Fruit fly (Drosophila melanogaster): ENCODE results near the gene Axn.

- TF ChIP-seq OdsH (GFP tag; optimal IDR thresholded peaks at IDR 0.05) (no peak), ey (GFP tag; optimal IDR thresholded peaks at IDR 0.05) (no peak), psq (GFP tag; optimal IDR thresholded peaks at IDR 0.05) (no peak), lola (GFP tag; optimal IDR thresholded peaks at IDR 0.05) (no peak), tai (GFP tag; optimal IDR thresholded peaks at IDR 0.05) (no peak), usp (GFP tag; optimal IDR thresholded peaks at IDR 0.05) (no peak), Hnf4 (GFP tag; optimal IDR thresholded peaks at IDR 0.05) (no peak), Rel (GFP tag; optimal IDR thresholded peaks at IDR 0.05) (no peak), Rel (tag; optimal IDR thresholded peaks at IDR 0.05) (no peak), sv (GFP tag; optimal IDR thresholded peaks at IDR 0.05) (no peak), woc (GFP tag; optimal IDR thresholded peaks at IDR 0.05) (no peak), Abd-B (GFP tag; optimal IDR thresholded peaks at IDR 0.05) (no peak), fru (GFP tag; optimal IDR thresholded peaks at IDR 0.05) (no peak), CG32264 (GFP tag; optimal IDR thresholded peaks at IDR 0.05) (no peak)
Observed at dm6 chr3R:30013909-30014308, 8.7 kb upstream of the Axn start.

Measured in whole organism, wandering third instar larva.